Fruit fly (Drosophila melanogaster) whole organism, embryonic: ENCODE data around the gene CG43407.

Source experiments
- CG1024 ChIP-seq: fragments of 200-800 bp; sonication (Bioruptor generic); IDR thresholded peaks from 2 replicates; pipeline ENCODE4 v1.3.6; 2022; ENCODE audit warnings: missing biosample characterization, missing genetic modification characterization
- Fer1 ChIP-seq: fragments of 200-800 bp; sonication (Bioruptor generic); optimal IDR thresholded peaks from 2 replicates; lab custom pipeline; 2017; ENCODE audit warnings: missing biosample characterization, mild to moderate bottlenecking, missing genetic modification characterization
- pzg ChIP-seq: fragments of 200-800 bp; sonication (Bioruptor generic); optimal IDR thresholded peaks from 3 replicates; lab custom pipeline; 2018; ENCODE audit warnings: missing biosample characterization, mild to moderate bottlenecking, missing genetic modification characterization, moderate library complexity

DNA sequence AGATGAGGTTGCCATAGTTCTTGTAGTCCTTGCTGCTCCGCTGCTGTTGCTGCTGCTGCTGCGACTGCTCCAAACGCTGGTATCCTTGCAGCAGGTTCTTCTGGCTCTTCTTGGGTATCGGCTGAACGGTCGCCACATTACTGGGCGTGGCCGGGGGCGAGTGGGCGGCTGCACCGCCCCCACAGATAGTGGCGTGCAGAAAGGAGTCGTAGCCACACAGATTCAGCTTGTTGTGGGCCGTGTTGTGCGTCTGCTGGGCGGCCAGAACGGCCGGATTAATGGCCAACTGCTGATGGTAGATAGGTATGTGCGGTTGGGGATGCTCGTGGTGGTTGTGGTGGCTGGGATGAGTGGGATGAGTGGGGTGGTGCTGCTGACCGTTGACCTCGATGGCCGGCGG is 47.8 kb downstream of the CG43407 start:
- TF ChIP-seq CG1024 (GFP tag; lab: Robert Waterston, UW) (no peak), Fer1 (GFP tag; lab: Kevin White, UChicago) (no peak), pzg (GFP tag; lab: Kevin White, UChicago) (no peak)
